Worm (Caenorhabditis elegans): ENCODE measurements around the gene B0403.6.

ce11 chrX:7040760-7041159 lies 34.4 kb downstream of the B0403.6 start:
- TF ChIP-seq aly-1 (tag; optimal IDR thresholded peaks at IDR 0.05) (no peak), ceh-13 (GFP tag; optimal IDR thresholded peaks at IDR 0.05) (no peak), hmbx-1 (tag; optimal IDR thresholded peaks at IDR 0.05) (no peak), B0310.2 (tag; optimal IDR thresholded peaks at IDR 0.05) (no peak), F13C5.2 (tag; optimal IDR thresholded peaks at IDR 0.05) (no peak), scrt-1 (GFP tag; IDR thresholded peaks at IDR 0.05) (no peak), ets-7 (tag; optimal IDR thresholded peaks at IDR 0.05) (no peak), ama-1 (optimal IDR thresholded peaks at IDR 0.05) (no peak), tbx-11 (GFP tag; IDR thresholded peaks at IDR 0.05) (no peak), tra-4 (tag; optimal IDR thresholded peaks at IDR 0.05) (no peak), hnd-1 (tag; optimal IDR thresholded peaks at IDR 0.05) (no peak)
